Worm (Caenorhabditis elegans) whole organism, L4/young adult: ENCODE data around the gene F55C12.19.

ENCODE experiments used
- W03F9.2 ChIP-seq: fragments of 150-350 bp; optimal IDR thresholded peaks from 2 replicates; lab custom pipeline; 2014; ENCODE audit warnings: missing biosample characterization, missing genetic modification characterization
- him-1 ChIP-seq: sonication (generic microtip); optimal IDR thresholded peaks from 2 replicates; lab custom pipeline; 2016; ENCODE audit warnings: missing genotype, missing genetic modification reagents, missing genetic modification characterization, missing compliant biosample characterization

ce11 chrII:5873564-5874070, 7.7 kb downstream of the F55C12.19 start, which contains the start of gene tex-2:
- peak; percentile 23 for TF ChIP-seq W03F9.2 (tag; lab: Kevin White, UChicago)
- no peak for TF ChIP-seq him-1 (tag; lab: Kevin White, UChicago)
